Worm (Caenorhabditis elegans): ENCODE data around the gene dpy-2.

dpy-2 gene

DNA sequence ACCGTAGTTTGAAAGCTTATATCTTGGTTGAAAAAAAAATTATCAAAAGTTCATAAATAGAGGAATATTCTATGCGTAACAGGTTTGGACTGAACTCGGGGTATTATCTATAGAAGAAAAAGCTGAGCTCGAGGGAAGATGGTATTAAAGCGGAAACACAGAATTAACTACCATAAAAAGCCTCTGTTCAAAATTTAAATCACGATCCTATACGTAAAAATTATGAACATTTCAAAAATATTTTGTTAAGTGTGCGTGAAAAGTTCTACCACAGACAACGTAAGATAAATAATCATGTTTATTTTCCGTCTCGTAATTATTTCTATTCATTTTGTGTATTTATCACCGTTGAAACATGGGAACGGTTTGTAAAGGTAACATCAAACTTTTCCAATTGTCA lies 32.3 kb downstream of the dpy-2 start, which contains the start of gene F41G3.5:
Gene F41G3.5, plus strand, starts transcription at position 301 of the 400 bp plus-strand sequence.
- TF ChIP-seq ceh-62 (tag; optimal IDR thresholded peaks at IDR 0.05) = no peak
- TF ChIP-seq lin-15B (tag; optimal IDR thresholded peaks at IDR 0.05) = no peak
- no peak for TF ChIP-seq skn-1 (tag; optimal IDR thresholded peaks at IDR 0.05)

DNA sequence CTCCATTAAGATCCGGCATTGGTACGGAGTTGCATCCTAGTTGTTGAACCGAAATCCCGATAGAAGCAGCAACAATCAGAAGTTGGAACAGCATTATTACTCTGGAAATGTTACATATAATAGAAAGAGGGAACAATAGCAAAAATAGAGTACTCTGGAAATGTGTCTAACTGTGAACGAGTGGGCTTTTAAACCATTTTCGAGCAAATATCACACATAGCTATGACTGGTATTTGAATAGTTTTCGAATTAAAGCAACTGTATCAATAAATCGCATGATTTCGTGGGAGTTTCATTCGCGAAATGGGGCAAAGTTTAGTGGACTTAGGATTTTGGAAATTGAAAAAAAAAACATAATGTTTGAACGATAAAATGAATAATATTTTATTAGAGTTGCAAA lies 35.3 kb downstream of the dpy-2 start, which contains the start of gene F41G3.10:
Gene F41G3.10, minus strand, starts transcription at position 101 of the 400 bp plus-strand sequence.
- TF ChIP-seq lin-13 (GFP tag; optimal IDR thresholded peaks at IDR 0.05) = no peak
- TF ChIP-seq vab-7 (GFP tag; IDR thresholded peaks at IDR 0.05) = no peak
- no peak for TF ChIP-seq pqm-1 (tag; optimal IDR thresholded peaks at IDR 0.05)
- TF ChIP-seq cey-2 (tag; optimal IDR thresholded peaks at IDR 0.05; ENCODE audit: borderline replicate concordance, insufficient read depth) = no peak
- no peak for TF ChIP-seq lim-7 (GFP tag; IDR thresholded peaks at IDR 0.05)
- no peak for TF ChIP-seq lin-39 (tag; optimal IDR thresholded peaks at IDR 0.05)
- TF ChIP-seq ceh-28 (tag; optimal IDR thresholded peaks at IDR 0.05) = no peak
- no peak for TF ChIP-seq egl-27 (tag; optimal IDR thresholded peaks at IDR 0.05)
- TF ChIP-seq egl-43 (GFP tag; IDR thresholded peaks at IDR 0.05) = no peak
- no peak for TF ChIP-seq tra-1 (GFP tag; IDR thresholded peaks at IDR 0.05)
- no peak for TF ChIP-seq daf-8 (GFP tag; IDR thresholded peaks at IDR 0.05)
- TF ChIP-seq mes-2 (tag; optimal IDR thresholded peaks at IDR 0.05; ENCODE audit: poor library complexity, severe bottlenecking) = no peak
- no peak for TF ChIP-seq dmd-8 (GFP tag; IDR thresholded peaks at IDR 0.05)

DNA sequence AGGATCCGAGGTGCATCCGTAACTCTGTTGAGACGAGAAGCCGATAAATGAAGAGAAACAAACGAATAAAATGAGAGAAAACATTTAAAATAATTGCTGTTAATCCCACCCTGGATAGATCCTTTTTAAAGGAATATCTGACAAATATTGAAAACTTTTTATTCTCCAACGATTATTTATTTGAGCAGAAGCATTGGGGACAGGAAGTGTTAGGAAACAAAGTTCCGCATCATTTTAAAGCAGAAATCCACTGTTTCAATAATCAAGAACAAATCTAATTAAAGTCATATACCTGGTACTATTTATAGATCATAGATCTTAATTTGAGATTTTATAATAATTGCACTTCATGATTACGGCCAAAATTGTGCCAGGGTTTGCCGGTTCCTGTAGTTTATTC lies 36.8 kb downstream of the dpy-2 start, which contains the start of gene F41G3.20:
Gene F41G3.20, minus strand, starts transcription at position 101 of the 400 bp plus-strand sequence.
- TF ChIP-seq ztf-11 (tag; optimal IDR thresholded peaks at IDR 0.05) (no peak), fos-1 (tag; optimal IDR thresholded peaks at IDR 0.05) (no peak), mxl-2 (GFP tag; conservative IDR thresholded peaks at IDR 0.05) (no peak), F26F4.8 (GFP tag; conservative IDR thresholded peaks at IDR 0.05) (no peak), ZK337.2 (GFP tag; IDR thresholded peaks at IDR 0.05) (no peak), ceh-20 (GFP tag; IDR thresholded peaks at IDR 0.05) (no peak), dmd-8 (GFP tag; IDR thresholded peaks at IDR 0.05) (no peak), Y105C5A.15 (GFP tag; IDR thresholded peaks at IDR 0.05) (no peak), pqm-1 (tag; optimal IDR thresholded peaks at IDR 0.05) (no peak), sdz-12 (GFP tag; optimal IDR thresholded peaks at IDR 0.05) (no peak), D1046.2 (GFP tag; IDR thresholded peaks at IDR 0.05) (no peak)

- TF ChIP-seq nhr-102 (tag; optimal IDR thresholded peaks at IDR 0.05) = no peak
- no peak for TF ChIP-seq F49E8.2 (tag; optimal IDR thresholded peaks at IDR 0.05; ENCODE audit: borderline replicate concordance)
Measured at ce11 chrII:6752027-6752426, 37.9 kb downstream of the dpy-2 start, which contains the start of gene F41G3.19. Gene F41G3.19, minus strand, starts transcription at chrII:6752127.

ce11 chrII:6752850-6753249 lies 38.8 kb downstream of the dpy-2 start, which contains the start of gene F41G3.21:
Gene F41G3.21, minus strand, starts transcription at chrII:6752950.
- TF ChIP-seq egl-27 (tag; optimal IDR thresholded peaks at IDR 0.05) = no peak
- TF ChIP-seq ceh-62 (tag; optimal IDR thresholded peaks at IDR 0.05) = no peak
- no peak for TF ChIP-seq nhr-111 (GFP tag; optimal IDR thresholded peaks at IDR 0.05)
- TF ChIP-seq dve-1 (tag; optimal IDR thresholded peaks at IDR 0.05; ENCODE audit: insufficient read depth) = no peak
- TF ChIP-seq unc-130 (GFP tag; optimal IDR thresholded peaks at IDR 0.05) = no peak
- TF ChIP-seq fkh-10 (GFP tag; optimal IDR thresholded peaks at IDR 0.05) = no peak
- no peak for TF ChIP-seq nhr-6 (tag; optimal IDR thresholded peaks at IDR 0.05)
- TF ChIP-seq nhr-102 (tag; optimal IDR thresholded peaks at IDR 0.05) = no peak
- TF ChIP-seq attf-4 (tag; optimal IDR thresholded peaks at IDR 0.05) = no peak
- no peak for TF ChIP-seq lin-15B (tag; optimal IDR thresholded peaks at IDR 0.05)
- TF ChIP-seq daf-12 (tag; optimal IDR thresholded peaks at IDR 0.05) = no peak
- TF ChIP-seq mdt-29 (GFP tag; IDR thresholded peaks at IDR 0.05) = no peak
- TF ChIP-seq madf-5 (GFP tag; IDR thresholded peaks at IDR 0.05) = no peak
- no peak for TF ChIP-seq zip-11 (GFP tag; IDR thresholded peaks at IDR 0.05)

All from whole organism, L4 larva.